Worm (Caenorhabditis elegans) whole organism, L4 larva: ENCODE results near the gene cee-1.
A peak's percentile ranks its signal among the peaks of the same experiment; 100 is the strongest.

Experiments
- D1046.2 ChIP-seq: fragments of 200-800 bp; sonication (Bioruptor generic); IDR thresholded peaks from 2 replicates; pipeline ENCODE4 v1.3.6; 2022; ENCODE audit warnings: missing genetic modification characterization, missing compliant biosample characterization
- F37D6.2 ChIP-seq: sonication (generic microtip); optimal IDR thresholded peaks from 2 replicates; lab custom pipeline; 2016; ENCODE audit warnings: mild to moderate bottlenecking, missing genetic modification characterization, missing compliant biosample characterization
- F44E2.7 ChIP-seq: fragments of 200-800 bp; sonication (Bioruptor generic); IDR thresholded peaks from 2 replicates; pipeline ENCODE4 v2.1.2; 2022; ENCODE audit warnings: missing genetic modification characterization, missing compliant biosample characterization
- R02D3.7 ChIP-seq: fragments of 150-350 bp; sonication (generic microtip); optimal IDR thresholded peaks from 3 replicates; lab custom pipeline; 2014; ENCODE audit warnings: missing biosample characterization, missing genetic modification characterization
- Y105C5A.15 ChIP-seq: fragments of 200-800 bp; sonication (Bioruptor generic); IDR thresholded peaks from 2 replicates; pipeline ENCODE4 v1.3.6; 2022; ENCODE audit warnings: missing genetic modification characterization, missing compliant biosample characterization
- Y48G9A.11 ChIP-seq: fragments of 200-800 bp; sonication (Bioruptor generic); IDR thresholded peaks from 2 replicates; pipeline ENCODE4 v1.3.6; 2022; ENCODE audit warnings: missing genetic modification reagents, missing genetic modification characterization, missing compliant biosample characterization
- ZK337.2 ChIP-seq: fragments of 200-800 bp; sonication (Bioruptor generic); IDR thresholded peaks from 2 replicates; pipeline ENCODE4 v1.3.6; 2022; ENCODE audit warnings: missing genetic modification reagents, missing genetic modification characterization, missing compliant biosample characterization
- aha-1 ChIP-seq: fragments of 150-350 bp; peaks from one replicate; lab custom pipeline; 2014; ENCODE audit warnings: missing biosample characterization, missing genetic modification characterization
- ceh-20 ChIP-seq: fragments of 200-800 bp; sonication (Bioruptor generic); IDR thresholded peaks from 2 replicates; pipeline ENCODE4 v1.3.6; 2022; ENCODE audit warnings: missing genetic modification reagents, missing genetic modification characterization, missing compliant biosample characterization
- ceh-28 ChIP-seq: fragments of 150-350 bp; optimal IDR thresholded peaks from 2 replicates; lab custom pipeline; 2014; ENCODE audit warnings: missing biosample characterization, missing genetic modification reagents, missing genetic modification characterization
- ctbp-1 ChIP-seq: fragments of 200-800 bp; sonication (Bioruptor generic); IDR thresholded peaks from 2 replicates; pipeline ENCODE4 v1.3.6; 2022; ENCODE audit warnings: missing genetic modification reagents, missing genetic modification characterization, missing compliant biosample characterization
- daf-16 ChIP-seq, 3 experiments: sonication (generic microtip); optimal IDR thresholded peaks; 2 replicates each; lab custom pipeline; 2016 to 2017; ENCODE audit warnings: missing genetic modification characterization in 3 of 3, missing genetic modification reagents in 3 of 3, mild to moderate bottlenecking in 2 of 3, missing compliant biosample characterization in 2 of 3, missing biosample characterization in 1 of 3, moderate library complexity in 1 of 3
- daf-19 ChIP-seq: fragments of 200-800 bp; sonication (Bioruptor generic); conservative IDR thresholded peaks from 2 replicates; pipeline ENCODE4 v1.3.6; 2022; ENCODE audit warnings: missing genetic modification characterization, missing compliant biosample characterization
- daf-8 ChIP-seq: fragments of 200-800 bp; sonication (Bioruptor generic); IDR thresholded peaks from 2 replicates; pipeline ENCODE4 v1.3.6; 2022; ENCODE audit warnings: missing genetic modification characterization, missing compliant biosample characterization
- dmd-6 ChIP-seq: fragments of 200-800 bp; sonication (Bioruptor generic); IDR thresholded peaks from 2 replicates; pipeline ENCODE4 v1.3.6; 2022; ENCODE audit warnings: missing genetic modification reagents, missing genetic modification characterization, missing compliant biosample characterization
- duxl-1 ChIP-seq: sonication (generic microtip); optimal IDR thresholded peaks from 2 replicates; lab custom pipeline; 2016; ENCODE audit warnings: mild to moderate bottlenecking, missing genetic modification characterization, moderate library complexity, missing compliant biosample characterization; ENCODE audit not compliant: poor library complexity
- egl-43 ChIP-seq: fragments of 200-800 bp; sonication (Bioruptor generic); IDR thresholded peaks from 2 replicates; pipeline ENCODE4 v1.3.6; 2022; ENCODE audit warnings: missing genetic modification reagents, missing genetic modification characterization, missing compliant biosample characterization
- hlh-11 ChIP-seq: fragments of 200-800 bp; sonication (Bioruptor generic); optimal IDR thresholded peaks from 2 replicates; lab custom pipeline; 2018; ENCODE audit warnings: mild to moderate bottlenecking, missing genetic modification characterization, missing compliant biosample characterization
- hlh-30 ChIP-seq: sonication (generic microtip); optimal IDR thresholded peaks from 2 replicates; lab custom pipeline; 2017; ENCODE audit warnings: antibody characterized with exemption, mild to moderate bottlenecking, missing genetic modification characterization, missing compliant biosample characterization; ENCODE audit not compliant: insufficient read depth
- lin-1 ChIP-seq: fragments of 200-800 bp; sonication (Bioruptor generic); IDR thresholded peaks from 2 replicates; pipeline ENCODE4 v1.3.6; 2022; ENCODE audit warnings: missing genetic modification reagents, missing genetic modification characterization, missing compliant biosample characterization
- lin-29 ChIP-seq: fragments of 200-800 bp; sonication (Bioruptor generic); IDR thresholded peaks from 2 replicates; pipeline ENCODE4 v1.3.6; 2022; ENCODE audit warnings: missing genetic modification reagents, missing genetic modification characterization, missing compliant biosample characterization
- lin-38 ChIP-seq: fragments of 200-800 bp; sonication (Bioruptor generic); IDR thresholded peaks from 2 replicates; pipeline ENCODE4 v1.3.6; 2022; ENCODE audit warnings: missing genetic modification reagents, missing genetic modification characterization, missing compliant biosample characterization
- lsy-2 ChIP-seq, 2 experiments: fragments of 150-350 bp in 1 of 2; sonication (generic microtip) in 1 of 2; optimal IDR thresholded peaks; 2 replicates each; lab custom pipeline; 2014 to 2017; ENCODE audit warnings: missing biosample characterization in 2 of 2, missing genetic modification characterization in 2 of 2
- mdl-1 ChIP-seq, 2 experiments: fragments of 150-350 bp in 1 of 2; sonication (generic microtip) in 1 of 2; optimal IDR thresholded peaks; 2 replicates each; lab custom pipeline; 2014 to 2017; ENCODE audit warnings: missing biosample characterization in 2 of 2, missing genetic modification characterization in 2 of 2
- mdt-29 ChIP-seq: fragments of 200-800 bp; sonication (Bioruptor generic); IDR thresholded peaks from 2 replicates; pipeline ENCODE4 v1.3.6; 2022; ENCODE audit warnings: missing genetic modification reagents, missing genetic modification characterization, missing compliant biosample characterization
- mes-2 ChIP-seq: sonication (generic microtip); optimal IDR thresholded peaks from 2 replicates; lab custom pipeline; 2016; ENCODE audit warnings: missing genotype, mild to moderate bottlenecking, missing genetic modification characterization, missing compliant biosample characterization; ENCODE audit not compliant: poor library complexity, severe bottlenecking
- mxl-2 ChIP-seq: fragments of 200-800 bp; sonication (Bioruptor generic); conservative IDR thresholded peaks from 2 replicates; pipeline ENCODE4 v1.3.6; 2022; ENCODE audit warnings: missing genetic modification reagents, missing genetic modification characterization, missing compliant biosample characterization
- nhr-237 ChIP-seq: sonication (generic microtip); optimal IDR thresholded peaks from 2 replicates; lab custom pipeline; 2017; ENCODE audit warnings: missing biosample characterization, missing genetic modification characterization
- nhr-25 ChIP-seq: sonication (generic microtip); optimal IDR thresholded peaks from 2 replicates; lab custom pipeline; 2017; ENCODE audit warnings: missing genetic modification characterization, mild to moderate bottlenecking, missing compliant biosample characterization, antibody characterized with exemption, moderate library complexity, borderline replicate concordance; ENCODE audit not compliant: insufficient read depth
- pha-4 ChIP-seq, 2 experiments: fragments of 150-350 bp in 1 of 2; fragments of 200-800 bp in 1 of 2; sonication (Bioruptor generic) in 1 of 2; IDR thresholded peaks in 1 of 2; optimal IDR thresholded peaks in 1 of 2; 2 replicates each; pipeline versions ENCODE4 v1.3.6 to Lab custom; 2014 to 2022; ENCODE audit warnings: missing genetic modification characterization in 2 of 2, missing genetic modification reagents in 2 of 2, missing biosample characterization in 1 of 2, missing compliant biosample characterization in 1 of 2
- php-3 ChIP-seq: fragments of 200-800 bp; sonication (Bioruptor generic); IDR thresholded peaks from 2 replicates; pipeline ENCODE4 v1.3.6; 2022; ENCODE audit warnings: missing genetic modification reagents, missing genetic modification characterization, missing compliant biosample characterization
- sdz-12 ChIP-seq: fragments of 200-800 bp; sonication (Bioruptor generic); optimal IDR thresholded peaks from 2 replicates; lab custom pipeline; 2018; ENCODE audit warnings: mild to moderate bottlenecking, missing genetic modification characterization, missing compliant biosample characterization
- set-16 ChIP-seq: fragments of 200-800 bp; sonication (Bioruptor generic); IDR thresholded peaks from 2 replicates; pipeline ENCODE4 v1.3.6; 2022; ENCODE audit warnings: missing genetic modification reagents, missing genetic modification characterization, missing compliant biosample characterization
- skn-1 ChIP-seq: fragments of 150-350 bp; optimal IDR thresholded peaks from 2 replicates; lab custom pipeline; 2014; ENCODE audit warnings: missing biosample characterization, missing genetic modification characterization
- zag-1 ChIP-seq: fragments of 150-350 bp; optimal IDR thresholded peaks from 2 replicates; lab custom pipeline; 2014; ENCODE audit warnings: missing biosample characterization, missing genetic modification characterization
- zfp-2 ChIP-seq: sonication (generic microtip); optimal IDR thresholded peaks from 2 replicates; lab custom pipeline; 2016; ENCODE audit warnings: mild to moderate bottlenecking, missing genetic modification characterization, missing compliant biosample characterization
- zfp-3 ChIP-seq: fragments of 200-800 bp; sonication (Bioruptor generic); conservative IDR thresholded peaks from 2 replicates; pipeline ENCODE4 v1.3.6; 2022; ENCODE audit warnings: missing genetic modification reagents, missing genetic modification characterization, missing compliant biosample characterization
- zip-2 ChIP-seq: fragments of 150-350 bp; optimal IDR thresholded peaks from 2 replicates; lab custom pipeline; 2014; ENCODE audit warnings: missing biosample characterization, missing genetic modification characterization

Gene cee-1

DNA sequence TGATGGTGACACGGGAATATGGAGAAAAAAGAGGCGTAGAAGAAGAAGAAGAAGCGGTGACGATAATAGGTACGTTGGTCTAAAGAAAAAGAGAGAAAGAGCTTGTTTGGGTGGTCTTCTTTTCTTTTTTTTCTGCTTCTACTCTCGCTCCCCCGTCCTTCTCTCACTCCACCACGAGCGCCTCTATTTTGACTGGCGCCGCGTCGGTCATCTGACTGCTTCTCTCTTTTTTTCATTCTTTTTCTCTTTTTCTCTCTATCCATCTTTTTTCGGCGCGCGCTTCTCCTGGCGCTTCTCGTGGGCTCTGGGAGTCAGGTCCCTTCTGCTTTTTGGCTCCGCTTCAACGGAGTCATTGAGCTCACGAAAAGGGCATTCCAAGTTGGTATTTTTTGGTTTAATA, 37.8 kb downstream of the cee-1 start (continued):
- no peak for TF ChIP-seq daf-8 (GFP tag; lab: Robert Waterston, UW)
- peak; percentile 7 for TF ChIP-seq F37D6.2 (tag; lab: Kevin White, UChicago)
- no peak for TF ChIP-seq Y48G9A.11 (GFP tag; lab: Robert Waterston, UW)
- no peak for TF ChIP-seq nhr-237 (tag; lab: Kevin White, UChicago)
- no peak for TF ChIP-seq ZK337.2 (GFP tag; lab: Robert Waterston, UW)
- no peak for TF ChIP-seq sdz-12 (GFP tag; lab: Kevin White, UChicago)
- 0 out of 2 replicates have a peak, but pooled peaks have one; percentile 25 for TF ChIP-seq ctbp-1 (GFP tag; lab: Robert Waterston, UW)
- TF ChIP-seq D1046.2 (GFP tag; lab: Robert Waterston, UW): no peak
- TF ChIP-seq mdl-1 (tag; optimal IDR thresholded peaks at IDR 0.05; lab: Kevin White, UChicago): peak; percentile 59 to 86
- TF ChIP-seq duxl-1 (tag; lab: Kevin White, UChicago): no peak
- TF ChIP-seq daf-19: no peak
- TF ChIP-seq lin-38: 0 out of 2 replicates have a peak, but pooled peaks have one; percentile 26

DNA sequence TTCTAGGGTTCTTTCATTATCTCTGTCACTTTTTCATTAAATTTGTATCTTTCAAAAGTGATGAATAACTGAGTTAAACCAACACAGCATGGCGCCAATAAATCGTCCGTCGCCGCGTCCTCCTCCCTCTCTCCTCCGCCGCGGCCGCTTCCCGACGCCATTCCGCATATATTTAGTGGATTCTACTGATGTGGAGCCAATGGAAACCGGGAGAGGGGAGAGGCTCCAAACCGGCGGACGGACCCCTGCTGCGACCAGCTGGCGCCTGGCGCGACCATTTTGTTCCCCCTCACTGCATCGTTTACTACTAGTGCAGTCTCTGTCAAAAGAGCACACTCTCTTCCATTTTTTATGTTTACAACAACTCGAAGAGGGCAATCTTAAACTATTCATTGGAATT, 38.7 kb downstream of the cee-1 start:
- TF ChIP-seq egl-43 (GFP tag; lab: Robert Waterston, UW) (0 out of 2 replicates have a peak, but pooled peaks have one; percentile 23), zag-1 (tag; lab: Kevin White, UChicago) (no peak), aha-1 (tag; lab: Kevin White, UChicago) (peak; percentile 66), dmd-6 (GFP tag; lab: Robert Waterston, UW) (no peak), hlh-11 (tag; lab: Kevin White, UChicago) (peak; percentile 26), set-16 (GFP tag; lab: Robert Waterston, UW) (peak; percentile 92), daf-16 (GFP tag; optimal IDR thresholded peaks at IDR 0.05; lab: Kevin White, UChicago) (peak in 1 of 2 experiments; percentile 67), daf-16 (tag; optimal IDR thresholded peaks at IDR 0.05; lab: Kevin White, UChicago) (peak; percentile 12), ceh-20 (no peak)

DNA sequence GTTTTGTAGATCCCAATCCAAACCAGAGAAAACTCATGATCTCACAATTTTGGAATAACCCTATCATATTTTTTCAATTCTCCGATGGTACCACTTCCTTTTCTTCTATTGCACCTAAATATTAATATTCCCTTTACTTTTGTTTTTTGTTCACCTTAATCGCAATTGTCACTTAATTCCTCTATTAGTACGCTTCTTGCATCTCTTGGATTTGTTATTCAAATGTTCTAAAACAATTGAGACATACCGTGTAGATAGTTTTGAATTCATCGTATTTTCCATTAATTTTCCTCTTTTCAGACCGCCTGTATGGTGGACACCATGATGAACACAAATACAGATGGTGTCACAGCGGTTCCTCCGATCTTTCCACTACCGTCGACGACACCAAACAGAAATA, 39.3 kb downstream of the cee-1 start, which contains the start of gene flh-2:
Gene flh-2, plus strand, starts transcription at position 301 of the 400 bp plus-strand sequence.
- no peak for TF ChIP-seq lin-1
- TF ChIP-seq zip-2 (tag; lab: Kevin White, UChicago): no peak
- TF ChIP-seq lin-29: no peak
- TF ChIP-seq mes-2: no peak
- TF ChIP-seq nhr-237 (tag; lab: Kevin White, UChicago): no peak
- TF ChIP-seq skn-1 (tag; lab: Kevin White, UChicago): no peak
- no peak for TF ChIP-seq Y105C5A.15
- TF ChIP-seq lsy-2 (tag; optimal IDR thresholded peaks at IDR 0.05; lab: Kevin White, UChicago): no peak
- no peak for TF ChIP-seq mxl-2 (GFP tag; lab: Robert Waterston, UW)
- no peak for TF ChIP-seq nhr-25 (tag; lab: Kevin White, UChicago)
- no peak for TF ChIP-seq R02D3.7
- TF ChIP-seq zfp-3 (GFP tag; lab: Robert Waterston, UW): no peak
- no peak for TF ChIP-seq mdt-29 (GFP tag; lab: Robert Waterston, UW)
- TF ChIP-seq php-3 (GFP tag; lab: Robert Waterston, UW): no peak
- no peak for TF ChIP-seq hlh-30 (tag; lab: Kevin White, UChicago)
- no peak for TF ChIP-seq egl-43 (GFP tag; lab: Robert Waterston, UW)
- TF ChIP-seq F44E2.7: no peak
- no peak for TF ChIP-seq ceh-28
- TF ChIP-seq zfp-2 (tag; lab: Kevin White, UChicago): no peak
- TF ChIP-seq pha-4 (GFP tag; IDR thresholded peaks at IDR 0.05; lab: Robert Waterston, UW): no peak
- no peak for TF ChIP-seq pha-4 (tag; optimal IDR thresholded peaks at IDR 0.05; lab: Kevin White, UChicago)
